Worm (Caenorhabditis elegans): ENCODE measurements around the gene K08E4.8.

- TF ChIP-seq alr-1 (tag; optimal IDR thresholded peaks at IDR 0.05) (no peak), ZK546.5 (tag; optimal IDR thresholded peaks at IDR 0.05) (no peak), ceh-16 (tag; optimal IDR thresholded peaks at IDR 0.05) (no peak), R02D3.7 (tag; optimal IDR thresholded peaks at IDR 0.05) (no peak), ama-1 (optimal IDR thresholded peaks at IDR 0.05) (no peak), skn-1 (tag; optimal IDR thresholded peaks at IDR 0.05) (no peak)
Measured at ce11 chrIV:12061229-12061628, at the start of gene K08E4.8.
